Worm (Caenorhabditis elegans) whole organism, young adult: ENCODE measurements around the gene C17F4.3.

ENCODE experiments used
- D2030.7 ChIP-seq: fragments of 200-800 bp; sonication (Bioruptor generic); IDR thresholded peaks from 2 replicates; pipeline ENCODE4 v1.3.6; 2022; ENCODE audit warnings: missing genetic modification reagents, missing genetic modification characterization, missing compliant biosample characterization
- F10E7.11 ChIP-seq: sonication (generic microtip); optimal IDR thresholded peaks from 2 replicates; lab custom pipeline; 2017; ENCODE audit warnings: mild to moderate bottlenecking, missing genetic modification characterization, moderate library complexity, missing compliant biosample characterization
- F33H1.4 ChIP-seq: fragments of 200-800 bp; sonication (Bioruptor generic); IDR thresholded peaks from 2 replicates; pipeline ENCODE4 v1.3.6; 2022; ENCODE audit warnings: missing genetic modification reagents, missing genetic modification characterization, missing compliant biosample characterization
- Y67H2A.10 ChIP-seq: fragments of 200-800 bp; sonication (Bioruptor generic); conservative IDR thresholded peaks from 2 replicates; pipeline ENCODE4 v1.3.6; 2022; ENCODE audit warnings: missing genetic modification reagents, missing genetic modification characterization, missing compliant biosample characterization
- chd-7 ChIP-seq: sonication (generic microtip); optimal IDR thresholded peaks from 2 replicates; lab custom pipeline; 2016; ENCODE audit warnings: mild to moderate bottlenecking, missing genetic modification characterization, moderate library complexity, missing compliant biosample characterization
- lir-1 ChIP-seq: fragments of 200-800 bp; sonication (Bioruptor generic); conservative IDR thresholded peaks from 2 replicates; pipeline ENCODE4 v1.3.6; 2022; ENCODE audit warnings: missing genetic modification reagents, missing genetic modification characterization, missing compliant biosample characterization
- madf-3 ChIP-seq: fragments of 200-800 bp; sonication (Bioruptor generic); IDR thresholded peaks from 2 replicates; pipeline ENCODE4 v1.3.6; 2022; ENCODE audit warnings: missing genetic modification reagents, missing genetic modification characterization, missing compliant biosample characterization
- nfya-1 ChIP-seq: sonication (generic microtip); optimal IDR thresholded peaks from 2 replicates; lab custom pipeline; 2017; ENCODE audit warnings: antibody characterized with exemption, missing compliant biosample characterization, missing genetic modification characterization, borderline replicate concordance; ENCODE audit not compliant: insufficient read depth
- nhr-80 ChIP-seq: sonication (generic microtip); optimal IDR thresholded peaks from 2 replicates; lab custom pipeline; 2016; ENCODE audit warnings: missing genetic modification characterization, missing compliant biosample characterization
- rpc-1 ChIP-seq, 2 experiments: fragments of 150-350 bp in 1 of 2; sonication (generic microtip) in 1 of 2; optimal IDR thresholded peaks; 2 replicates each; lab custom pipeline; 2014 to 2018; ENCODE audit warnings: missing biosample characterization in 1 of 2, missing genetic modification characterization in 1 of 2, missing genetic modification reagents in 1 of 2, missing genotype in 1 of 2
- ztf-28 ChIP-seq: fragments of 200-800 bp; sonication (Bioruptor generic); IDR thresholded peaks from 2 replicates; pipeline ENCODE4 v1.3.6; 2022; ENCODE audit warnings: missing genetic modification reagents, missing genetic modification characterization, missing compliant biosample characterization
- ztf-6 ChIP-seq: fragments of 200-800 bp; sonication (Bioruptor generic); IDR thresholded peaks from 2 replicates; pipeline ENCODE4 v1.3.6; 2022; ENCODE audit warnings: missing genetic modification reagents, missing genetic modification characterization, missing compliant biosample characterization

ce11 chrII:3282353-3282752 lies 42.0 kb downstream of the C17F4.3 start, which contains the start of gene nep-13:
- no peak for TF ChIP-seq Y67H2A.10 (GFP tag; lab: Robert Waterston, UW)
- TF ChIP-seq ztf-28 (GFP tag; lab: Robert Waterston, UW), result no peak
- no peak for TF ChIP-seq D2030.7 (GFP tag; lab: Robert Waterston, UW)
- no peak for TF ChIP-seq F10E7.11 (tag; lab: Kevin White, UChicago)
- no peak for TF ChIP-seq madf-3 (GFP tag; lab: Robert Waterston, UW)
- TF ChIP-seq ztf-6, result no peak
- TF ChIP-seq rpc-1 (optimal IDR thresholded peaks at IDR 0.05; lab: Kevin White, UChicago), result no peak
- TF ChIP-seq rpc-1 (tag; optimal IDR thresholded peaks at IDR 0.05; lab: Kevin White, UChicago), result no peak
- TF ChIP-seq F33H1.4 (GFP tag; lab: Robert Waterston, UW), result no peak
- TF ChIP-seq nhr-80 (tag; lab: Kevin White, UChicago), result no peak
- no peak for TF ChIP-seq nfya-1 (tag; lab: Kevin White, UChicago)
- no peak for TF ChIP-seq chd-7 (tag; lab: Kevin White, UChicago)
- TF ChIP-seq lir-1 (GFP tag; lab: Robert Waterston, UW), result no peak
